Worm (Caenorhabditis elegans) whole organism, L1 larva: Measurements from ENCODE around the gene C01G10.1.

Experiments
- alr-1 ChIP-seq: fragments of 200-800 bp; sonication (Bioruptor generic); optimal IDR thresholded peaks from 2 replicates; lab custom pipeline; 2018; ENCODE audit warnings: borderline replicate concordance, mild to moderate bottlenecking, missing genetic modification characterization, missing compliant biosample characterization
- ama-1 ChIP-seq: fragments of 150-350 bp; optimal IDR thresholded peaks from 2 replicates; lab custom pipeline; 2014
- blmp-1 ChIP-seq: fragments of 150-350 bp; optimal IDR thresholded peaks from 2 replicates; lab custom pipeline; 2014; ENCODE audit warnings: missing biosample characterization, missing genetic modification characterization
- ceh-8 ChIP-seq: fragments of 200-800 bp; sonication (Bioruptor generic); optimal IDR thresholded peaks from 2 replicates; lab custom pipeline; 2018; ENCODE audit warnings: mild to moderate bottlenecking, missing genetic modification characterization, moderate library complexity, missing compliant biosample characterization
- ceh-90 ChIP-seq: sonication (generic microtip); optimal IDR thresholded peaks from 2 replicates; lab custom pipeline; 2016; ENCODE audit warnings: missing genetic modification characterization, missing compliant biosample characterization
- ces-1 ChIP-seq: fragments of 150-350 bp; optimal IDR thresholded peaks from 2 replicates; lab custom pipeline; 2014; ENCODE audit warnings: missing biosample characterization, missing genetic modification reagents, missing genetic modification characterization
- dpl-1 ChIP-seq, 3 experiments: fragments of 150-350 bp in 2 of 3; sonication (generic microtip) in 1 of 3; optimal IDR thresholded peaks; 2 replicates each; lab custom pipeline; 2014 to 2017; ENCODE audit warnings: missing biosample characterization in 3 of 3, missing genetic modification characterization in 3 of 3, missing genetic modification reagents in 3 of 3
- dsc-1 ChIP-seq: sonication (generic microtip); optimal IDR thresholded peaks from 2 replicates; lab custom pipeline; 2016; ENCODE audit warnings: mild to moderate bottlenecking, missing genetic modification characterization, missing compliant biosample characterization
- efl-1 ChIP-seq, 4 experiments: fragments of 150-350 bp; optimal IDR thresholded peaks in 3 of 4; peaks in 1 of 4; 1 replicate in 1 of 4; 2 replicates in 3 of 4; lab custom pipeline; 2014; ENCODE audit warnings: missing biosample characterization in 2 of 4, missing genetic modification characterization in 2 of 4, missing genetic modification reagents in 2 of 4
- efl-3 ChIP-seq: fragments of 200-800 bp; sonication (Bioruptor generic); optimal IDR thresholded peaks from 2 replicates; lab custom pipeline; 2018; ENCODE audit warnings: mild to moderate bottlenecking, missing genetic modification characterization, missing compliant biosample characterization
- ets-5 ChIP-seq: fragments of 200-800 bp; sonication (Bioruptor generic); IDR thresholded peaks from 2 replicates; pipeline ENCODE4 v1.3.6; 2022; ENCODE audit warnings: missing genetic modification characterization, missing compliant biosample characterization
- fkh-10 ChIP-seq: sonication (generic microtip); optimal IDR thresholded peaks from 2 replicates; lab custom pipeline; 2017; ENCODE audit warnings: missing biosample characterization, missing genetic modification reagents, missing genetic modification characterization
- grh-1 ChIP-seq: fragments of 200-800 bp; sonication (Bioruptor generic); IDR thresholded peaks from 2 replicates; pipeline ENCODE4 v1.3.6; 2022; ENCODE audit warnings: missing genetic modification reagents, missing genetic modification characterization, missing compliant biosample characterization
- hlh-17 ChIP-seq: fragments of 200-800 bp; sonication (Bioruptor generic); optimal IDR thresholded peaks from 2 replicates; lab custom pipeline; 2018; ENCODE audit warnings: missing genetic modification characterization, mild to moderate bottlenecking, missing compliant biosample characterization, moderate library complexity, borderline replicate concordance
- hpl-2 ChIP-seq: fragments of 150-350 bp; optimal IDR thresholded peaks from 2 replicates; lab custom pipeline; 2014; ENCODE audit warnings: missing biosample characterization, missing genetic modification reagents, missing genetic modification characterization
- irx-1 ChIP-seq: sonication (generic microtip); optimal IDR thresholded peaks from 2 replicates; lab custom pipeline; 2016; ENCODE audit warnings: missing genetic modification characterization, missing compliant biosample characterization
- isw-1 ChIP-seq: fragments of 200-800 bp; sonication (Bioruptor generic); IDR thresholded peaks from 2 replicates; pipeline ENCODE4 v1.3.6; 2022; ENCODE audit warnings: missing genetic modification characterization, missing compliant biosample characterization
- lin-15B ChIP-seq: fragments of 150-350 bp; sonication (generic microtip); optimal IDR thresholded peaks from 3 replicates; lab custom pipeline; 2014; ENCODE audit warnings: missing biosample characterization, missing genetic modification characterization
- lin-35 ChIP-seq, 2 experiments: fragments of 150-350 bp; optimal IDR thresholded peaks; 2 replicates each; lab custom pipeline; 2014; ENCODE audit warnings: missing biosample characterization in 2 of 2, missing genetic modification characterization in 2 of 2, missing genetic modification reagents in 2 of 2
- lir-3 ChIP-seq: sonication (generic microtip); optimal IDR thresholded peaks from 2 replicates; lab custom pipeline; 2016; ENCODE audit warnings: mild to moderate bottlenecking, missing genetic modification characterization, moderate library complexity, missing compliant biosample characterization; ENCODE audit not compliant: poor library complexity
- lsy-2 ChIP-seq, 2 experiments: fragments of 150-350 bp; optimal IDR thresholded peaks; 2 replicates each; lab custom pipeline; 2014; ENCODE audit warnings: missing biosample characterization in 2 of 2, missing genetic modification characterization in 2 of 2
- mab-9 ChIP-seq: fragments of 200-800 bp; sonication (Bioruptor generic); IDR thresholded peaks from 2 replicates; pipeline ENCODE4 v1.3.6; 2022; ENCODE audit warnings: missing genetic modification reagents, missing genetic modification characterization, missing compliant biosample characterization
- mdl-1 ChIP-seq, 2 experiments: fragments of 150-350 bp; optimal IDR thresholded peaks; 2 replicates each; lab custom pipeline; 2014 to 2017; ENCODE audit warnings: missing biosample characterization in 2 of 2, missing genetic modification characterization in 2 of 2, inconsistent platforms in 1 of 2
- mep-1 ChIP-seq: fragments of 150-350 bp; optimal IDR thresholded peaks from 2 replicates; lab custom pipeline; 2014; ENCODE audit warnings: missing biosample characterization, missing genetic modification characterization
- nhr-11 ChIP-seq: fragments of 150-350 bp; optimal IDR thresholded peaks from 2 replicates; lab custom pipeline; 2014; ENCODE audit warnings: missing biosample characterization, missing genetic modification characterization
- nhr-20 ChIP-seq: sonication (generic microtip); optimal IDR thresholded peaks from 2 replicates; lab custom pipeline; 2016; ENCODE audit warnings: mild to moderate bottlenecking, missing genetic modification characterization, missing compliant biosample characterization
- nhr-47 ChIP-seq: sonication (generic microtip); optimal IDR thresholded peaks from 2 replicates; lab custom pipeline; 2016; ENCODE audit warnings: mild to moderate bottlenecking, missing genetic modification characterization, moderate library complexity, missing compliant biosample characterization
- nhr-85 ChIP-seq: sonication (generic microtip); peaks from one replicate; lab custom pipeline; 2016; ENCODE audit warnings: missing genetic modification characterization, inconsistent platforms, missing compliant biosample characterization
- nhr-90 ChIP-seq: sonication (generic microtip); optimal IDR thresholded peaks from 2 replicates; lab custom pipeline; 2016; ENCODE audit warnings: mild to moderate bottlenecking, missing genetic modification characterization, missing compliant biosample characterization; ENCODE audit not compliant: poor library complexity
- pax-3 ChIP-seq: fragments of 200-800 bp; sonication (Bioruptor generic); optimal IDR thresholded peaks from 2 replicates; lab custom pipeline; 2018; ENCODE audit warnings: mild to moderate bottlenecking, missing genetic modification characterization, moderate library complexity, missing compliant biosample characterization
- rnt-1 ChIP-seq: sonication (generic microtip); optimal IDR thresholded peaks from 2 replicates; lab custom pipeline; 2016; ENCODE audit warnings: mild to moderate bottlenecking, missing genetic modification characterization, moderate library complexity, missing compliant biosample characterization
- snu-23 ChIP-seq: sonication (generic microtip); optimal IDR thresholded peaks from 2 replicates; lab custom pipeline; 2016; ENCODE audit warnings: missing genetic modification characterization, missing compliant biosample characterization
- sptf-1 ChIP-seq: fragments of 150-350 bp; optimal IDR thresholded peaks from 2 replicates; lab custom pipeline; 2014; ENCODE audit warnings: missing biosample characterization, missing genetic modification characterization
- tlp-1 ChIP-seq: fragments of 150-350 bp; optimal IDR thresholded peaks from 2 replicates; lab custom pipeline; 2014; ENCODE audit warnings: missing biosample characterization, missing genetic modification characterization
- unc-130 ChIP-seq: fragments of 150-350 bp; optimal IDR thresholded peaks from 2 replicates; lab custom pipeline; 2017; ENCODE audit warnings: missing biosample characterization, missing genetic modification characterization, inconsistent platforms
- vab-15 ChIP-seq: sonication (generic microtip); optimal IDR thresholded peaks from 2 replicates; lab custom pipeline; 2017; ENCODE audit warnings: missing genotype, mild to moderate bottlenecking, missing genetic modification characterization, missing compliant biosample characterization
- zip-4 ChIP-seq: fragments of 200-800 bp; sonication (Bioruptor generic); optimal IDR thresholded peaks from 2 replicates; lab custom pipeline; 2018; ENCODE audit warnings: mild to moderate bottlenecking, missing genetic modification characterization, moderate library complexity, missing compliant biosample characterization
- ztf-11 ChIP-seq, 2 experiments: sonication (generic microtip); optimal IDR thresholded peaks; 2 replicates each; lab custom pipeline; 2016 to 2017; ENCODE audit warnings: missing genetic modification characterization in 2 of 2, missing biosample characterization in 1 of 2, missing compliant biosample characterization in 1 of 2
- ztf-4 ChIP-seq: fragments of 150-350 bp; optimal IDR thresholded peaks from 2 replicates; lab custom pipeline; 2014; ENCODE audit warnings: missing biosample characterization, missing genetic modification characterization

Gene C01G10.1

DNA sequence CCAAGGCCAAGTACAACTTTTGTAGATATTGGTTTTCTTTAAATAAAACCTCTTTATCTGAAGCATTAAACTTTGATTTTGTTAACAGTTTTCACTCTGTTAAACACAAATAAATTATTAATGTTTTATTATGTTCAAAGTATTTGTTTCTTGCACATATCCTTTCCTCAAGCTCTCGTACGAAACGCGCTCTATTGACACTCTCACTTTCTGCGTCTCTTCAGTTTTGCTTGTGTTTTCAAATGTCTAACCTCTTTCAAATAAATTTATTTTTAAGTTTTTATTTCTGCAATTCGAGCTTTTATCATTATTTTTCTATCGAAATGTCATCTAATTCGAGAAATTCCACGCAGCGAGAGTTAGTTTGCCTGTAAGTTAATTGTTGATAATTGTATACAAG, 44.3 kb downstream of the C01G10.1 start, which contains the start of gene K08F9.4 (continued):
- TF ChIP-seq lin-15B (tag; lab: Kevin White, UChicago) (peak; percentile 84), nhr-11 (tag; lab: Kevin White, UChicago) (no peak), unc-130 (tag; lab: Kevin White, UChicago) (peak; percentile 70), efl-1 (optimal IDR thresholded peaks at IDR 0.05; lab: Kevin White, UChicago) (peak; percentile 82 to 83), efl-1 (GFP tag; optimal IDR thresholded peaks at IDR 0.05 in 1 of 2; lab: Kevin White, UChicago) (peak; percentile 72 to 95), mdl-1 (tag; optimal IDR thresholded peaks at IDR 0.05; lab: Kevin White, UChicago) (no peak), lin-35 (GFP tag; optimal IDR thresholded peaks at IDR 0.05; lab: Kevin White, UChicago) (peak; percentile 75 to 85), nhr-20 (tag; lab: Kevin White, UChicago) (peak; percentile 68), blmp-1 (tag; lab: Kevin White, UChicago) (peak; percentile 100)

ce11 chrV:15147776-15148175, 48.2 kb downstream of the C01G10.1 start, which contains the start of gene T09F5.20:
T09F5.20 (minus strand) TSS chrV:15147876.
- TF ChIP-seq nhr-47 (tag; lab: Kevin White, UChicago) = no peak
- no peak for TF ChIP-seq alr-1 (tag; lab: Kevin White, UChicago)
- TF ChIP-seq irx-1 (tag; lab: Kevin White, UChicago) = no peak
- no peak for TF ChIP-seq ceh-8 (GFP tag; lab: Kevin White, UChicago)
- no peak for TF ChIP-seq ztf-4 (tag; lab: Kevin White, UChicago)
- TF ChIP-seq ces-1 (GFP tag; lab: Kevin White, UChicago) = no peak

- TF ChIP-seq tlp-1 (tag; lab: Kevin White, UChicago) = no peak
- TF ChIP-seq ceh-8 (GFP tag; lab: Kevin White, UChicago) = no peak
- no peak for TF ChIP-seq hlh-17 (GFP tag; lab: Kevin White, UChicago)
- no peak for TF ChIP-seq ztf-4 (tag; lab: Kevin White, UChicago)
- TF ChIP-seq mab-9 (GFP tag; lab: Robert Waterston, UW) = no peak
- no peak for TF ChIP-seq sptf-1
- no peak for TF ChIP-seq ztf-11 (tag; optimal IDR thresholded peaks at IDR 0.05; lab: Kevin White, UChicago)
- no peak for TF ChIP-seq vab-15 (tag; lab: Kevin White, UChicago)
- no peak for TF ChIP-seq nhr-90 (tag; lab: Kevin White, UChicago)
- no peak for TF ChIP-seq isw-1
- TF ChIP-seq lsy-2 (tag; optimal IDR thresholded peaks at IDR 0.05; lab: Kevin White, UChicago) = no peak
- TF ChIP-seq fkh-10 (GFP tag; lab: Kevin White, UChicago) = no peak
- no peak for TF ChIP-seq ets-5 (GFP tag; lab: Robert Waterston, UW)
- no peak for TF ChIP-seq snu-23 (GFP tag; lab: Kevin White, UChicago)
Observed at ce11 chrV:15148800-15149199, 49.3 kb downstream of the C01G10.1 start, which contains the start of gene T09F5.1. T09F5.1 (plus strand) TSS chrV:15149100.

DNA sequence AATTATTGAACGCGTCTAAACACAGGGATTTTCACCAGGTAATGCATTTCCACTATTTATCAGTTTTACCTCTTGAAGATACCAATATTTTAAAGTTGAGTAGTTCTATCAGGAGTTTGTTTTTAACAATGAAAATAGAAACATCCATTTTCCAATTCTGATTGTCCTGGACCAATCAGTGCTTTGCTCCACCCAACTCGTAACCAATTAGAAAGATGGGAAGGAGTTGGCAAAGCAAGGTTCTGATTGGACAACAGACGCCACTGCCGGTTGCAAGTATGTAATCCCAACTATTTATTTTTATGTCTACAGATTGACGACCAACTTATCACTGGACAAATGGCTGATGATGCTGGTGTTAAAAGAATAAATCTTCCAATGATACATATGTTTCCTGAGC, 50.6 kb downstream of the C01G10.1 start:
- no peak for TF ChIP-seq pax-3 (tag; lab: Kevin White, UChicago)
- no peak for TF ChIP-seq lsy-2 (tag; optimal IDR thresholded peaks at IDR 0.05; lab: Kevin White, UChicago)

ce11 chrV:15150661-15151060, 51.1 kb downstream of the C01G10.1 start, which contains the start of gene T09F5.2:
T09F5.2 (plus strand) TSS chrV:15150961.
- TF ChIP-seq lin-35 (GFP tag; optimal IDR thresholded peaks at IDR 0.05; lab: Kevin White, UChicago) = no peak
- no peak for TF ChIP-seq nhr-85
- TF ChIP-seq sptf-1 = no peak
- TF ChIP-seq mep-1 (tag; lab: Kevin White, UChicago) = no peak
- TF ChIP-seq ama-1 (lab: Kevin White, UChicago) = no peak
- TF ChIP-seq ets-5 (GFP tag; lab: Robert Waterston, UW) = no peak
- TF ChIP-seq rnt-1 (tag; lab: Kevin White, UChicago) = no peak
- no peak for TF ChIP-seq ceh-8 (GFP tag; lab: Kevin White, UChicago)
- no peak for TF ChIP-seq mab-9 (GFP tag; lab: Robert Waterston, UW)
- TF ChIP-seq lir-3 (tag; lab: Kevin White, UChicago) = no peak
- TF ChIP-seq zip-4 = no peak
- no peak for TF ChIP-seq ceh-90 (tag; lab: Kevin White, UChicago)
- no peak for TF ChIP-seq dpl-1 (GFP tag; optimal IDR thresholded peaks at IDR 0.05; lab: Kevin White, UChicago)
- TF ChIP-seq vab-15 (tag; lab: Kevin White, UChicago) = no peak
- TF ChIP-seq dsc-1 (tag; lab: Kevin White, UChicago) = no peak
- TF ChIP-seq isw-1 = no peak
- TF ChIP-seq grh-1 (GFP tag; lab: Robert Waterston, UW) = no peak
- TF ChIP-seq hpl-2 (GFP tag; lab: Kevin White, UChicago) = no peak
- no peak for TF ChIP-seq efl-3 (GFP tag; lab: Kevin White, UChicago)
- TF ChIP-seq nhr-90 (tag; lab: Kevin White, UChicago) = no peak
